Worm (Caenorhabditis elegans) whole organism, young adult: ENCODE data around the gene rfl-1.
"Not testable (repeated sequence)": the region's sequence is repeated elsewhere in the genome, so short reads cannot be mapped to it uniquely, and the experiment has no call there.

Experiments used
- ama-1 ChIP-seq, 3 experiments: fragments of 150-350 bp in 1 of 3; sonication (generic microtip) in 2 of 3; optimal IDR thresholded peaks; 2 replicates each; lab custom pipeline; 2014 to 2018; ENCODE audit warnings: missing biosample characterization in 2 of 3, missing genetic modification characterization in 2 of 3, missing genetic modification reagents in 2 of 3
- aptf-2 ChIP-seq: fragments of 200-800 bp; sonication (Bioruptor generic); conservative IDR thresholded peaks from 2 replicates; pipeline ENCODE4 v1.3.6; 2022; ENCODE audit warnings: missing genetic modification reagents, missing genetic modification characterization, missing compliant biosample characterization
- bed-1 ChIP-seq: fragments of 200-800 bp; sonication (Bioruptor generic); IDR thresholded peaks from 2 replicates; pipeline ENCODE4 v1.3.6; 2022; ENCODE audit warnings: missing genetic modification reagents, missing genetic modification characterization, missing compliant biosample characterization
- ekl-4 ChIP-seq: fragments of 200-800 bp; sonication (Bioruptor generic); IDR thresholded peaks from 2 replicates; pipeline ENCODE4 v1.3.6; 2022; ENCODE audit warnings: missing genetic modification reagents, missing genetic modification characterization, missing compliant biosample characterization
- gei-17 ChIP-seq: fragments of 200-800 bp; sonication (Bioruptor generic); optimal IDR thresholded peaks from 2 replicates; lab custom pipeline; 2018; ENCODE audit warnings: mild to moderate bottlenecking, missing genetic modification characterization, missing compliant biosample characterization
- mxl-1 ChIP-seq: sonication (generic microtip); optimal IDR thresholded peaks from 2 replicates; lab custom pipeline; 2016; ENCODE audit warnings: missing genetic modification characterization, missing compliant biosample characterization
- nfya-1 ChIP-seq: sonication (generic microtip); optimal IDR thresholded peaks from 2 replicates; lab custom pipeline; 2017; ENCODE audit warnings: antibody characterized with exemption, missing compliant biosample characterization, missing genetic modification characterization, borderline replicate concordance; ENCODE audit not compliant: insufficient read depth
- pha-4 ChIP-seq: fragments of 150-350 bp; sonication (generic microtip); optimal IDR thresholded peaks from 2 replicates; lab custom pipeline; 2014; ENCODE audit warnings: missing biosample characterization, missing genetic modification reagents, missing genetic modification characterization
- snpc-1.3 ChIP-seq: sonication (generic microtip); optimal IDR thresholded peaks from 2 replicates; lab custom pipeline; 2017; ENCODE audit warnings: missing genetic modification characterization, mild to moderate bottlenecking, missing compliant biosample characterization, antibody characterized with exemption, moderate library complexity, missing genotype, missing genetic modification reagents; ENCODE audit not compliant: insufficient read depth
- snpc-4 ChIP-seq, 5 experiments: fragments of 150-350 bp in 1 of 5; sonication (generic microtip) in 4 of 5; optimal IDR thresholded peaks; 2 replicates each; lab custom pipeline; 2014 to 2018; ENCODE audit warnings: missing genetic modification characterization in 5 of 5, missing biosample characterization in 3 of 5, antibody characterized with exemption in 2 of 5, mild to moderate bottlenecking in 2 of 5, missing compliant biosample characterization in 2 of 5, missing genotype in 2 of 5, moderate library complexity in 2 of 5, missing genetic modification reagents in 1 of 5
- tbp1 ChIP-seq: fragments of 200-800 bp; sonication (Bioruptor generic); optimal IDR thresholded peaks from 2 replicates; lab custom pipeline; 2018; ENCODE audit warnings: mild to moderate bottlenecking, missing genetic modification characterization, missing compliant biosample characterization
- unc-130 ChIP-seq: sonication (generic microtip); optimal IDR thresholded peaks from 2 replicates; lab custom pipeline; 2016; ENCODE audit warnings: missing genetic modification reagents, missing genetic modification characterization, missing compliant biosample characterization

ce11 chrIII:6981989-6982553, 38.9 kb upstream of the rfl-1 start, which contains the start of gene F31E3.6:
- TF ChIP-seq tbp1 (GFP tag; lab: Kevin White, UChicago); pha-4 (tag; lab: Kevin White, UChicago); ama-1 (optimal IDR thresholded peaks at IDR 0.05; lab: Kevin White, UChicago); ama-1 (GFP tag; optimal IDR thresholded peaks at IDR 0.05; lab: Kevin White, UChicago); mxl-1 (tag; lab: Kevin White, UChicago); unc-130 (GFP tag; lab: Kevin White, UChicago); gei-17 (GFP tag; lab: Kevin White, UChicago); ekl-4; bed-1 (GFP tag; lab: Robert Waterston, UW); nfya-1; snpc-4 (GFP tag; optimal IDR thresholded peaks at IDR 0.05; lab: Kevin White, UChicago); snpc-4 (tag; optimal IDR thresholded peaks at IDR 0.05; lab: Kevin White, UChicago); aptf-2 (GFP tag; lab: Robert Waterston, UW); snpc-1.3 (tag; lab: Kevin White, UChicago): not testable (repeated sequence)
